Fruit fly (Drosophila melanogaster) whole organism, embryonic: Measurements from ENCODE around the gene Hug.
"Not testable (repeated sequence)": the region's sequence is repeated elsewhere in the genome, so short reads cannot be mapped to it uniquely, and the experiment has no call there.

ENCODE experiments used
- CG31224 ChIP-seq: fragments of 200-800 bp; sonication (Bioruptor generic); IDR thresholded peaks from 2 replicates; pipeline ENCODE4 v1.3.6; 2022; ENCODE audit warnings: missing biosample characterization, missing genetic modification characterization
- CG6765 ChIP-seq: fragments of 200-800 bp; sonication (Bioruptor generic); optimal IDR thresholded peaks from 3 replicates; lab custom pipeline; 2017; ENCODE audit warnings: missing biosample characterization, mild to moderate bottlenecking, missing genetic modification characterization
- CG6791 ChIP-seq: fragments of 200-800 bp; sonication (Bioruptor generic); IDR thresholded peaks from 3 replicates; pipeline ENCODE4 v1.3.6; 2022; ENCODE audit warnings: missing biosample characterization, missing genetic modification characterization; ENCODE audit not compliant: partially characterized antibody
- ERR ChIP-seq: fragments of 200-800 bp; sonication (Bioruptor generic); optimal IDR thresholded peaks from 2 replicates; lab custom pipeline; 2016; ENCODE audit warnings: missing biosample characterization, missing genetic modification characterization
- Lpt ChIP-seq: fragments of >200 bp; optimal IDR thresholded peaks from 2 replicates; lab custom pipeline; 2018; ENCODE audit warnings: missing biosample characterization, missing genetic modification characterization
- NK7.1 ChIP-seq: fragments of 200-800 bp; sonication (Bioruptor generic); optimal IDR thresholded peaks from 3 replicates; lab custom pipeline; 2016; ENCODE audit warnings: missing biosample characterization, missing genetic modification characterization
- Nf-YA ChIP-seq: fragments of 200-800 bp; sonication (Bioruptor generic); IDR thresholded peaks from 2 replicates; pipeline ENCODE4 v1.3.6; 2022; ENCODE audit warnings: missing biosample characterization, missing genetic modification characterization
- Sin3A ChIP-seq: fragments of >200 bp; optimal IDR thresholded peaks from 2 replicates; lab custom pipeline; 2018
- dimm ChIP-seq: fragments of 200-800 bp; sonication (Bioruptor generic); IDR thresholded peaks from 2 replicates; pipeline ENCODE4 v1.3.6; 2022; ENCODE audit warnings: missing biosample characterization, missing genetic modification characterization
- mirr ChIP-seq: fragments of 200-800 bp; sonication (Bioruptor generic); optimal IDR thresholded peaks from 3 replicates; lab custom pipeline; 2018; ENCODE audit warnings: missing biosample characterization, mild to moderate bottlenecking, missing genetic modification characterization

- not testable (repeated sequence) for TF ChIP-seq mirr (GFP tag; lab: Kevin White, UChicago); CG6765 (GFP tag; lab: Kevin White, UChicago); ERR (GFP tag; lab: Kevin White, UChicago); Nf-YA (GFP tag; lab: Robert Waterston, UW); CG31224; CG6791 (GFP tag; lab: Robert Waterston, UW); dimm (GFP tag; lab: Robert Waterston, UW); NK7.1; Lpt (GFP tag; lab: Kevin White, UChicago); Sin3A (lab: Kevin White, UChicago)
These were observed 20.5 kb upstream of the Hug start, which contains the start of gene Hsp70Bb for dm6 chr3R:12505493-12505892.
